Fruit fly (Drosophila melanogaster): ENCODE data around the gene CG5645.

The CG5645 gene

dm6 chr3L:12136630-12137029 lies at the start of gene CG5645, which contains the start of gene Atg12 (continued):
- TF ChIP-seq Trl (optimal IDR thresholded peaks at IDR 0.05) (no peak), Trl (GFP tag; optimal IDR thresholded peaks at IDR 0.05) (no peak), CG18599 (GFP tag; optimal IDR thresholded peaks at IDR 0.05) (peak; percentile 70), GATAe (GFP tag; conservative IDR thresholded peaks at IDR 0.05) (0 out of 2 replicates have a peak, but pooled peaks have one; percentile 28), MTF-1 (GFP tag; optimal IDR thresholded peaks at IDR 0.05; ENCODE audit: borderline replicate concordance) (no peak), Sox102F (GFP tag; optimal IDR thresholded peaks at IDR 0.05) (peak; percentile 63), Taf1 (GFP tag; IDR thresholded peaks at IDR 0.05) (peak; percentile 11; the same call in 1 of the 2 replicates), CG10209 (GFP tag; optimal IDR thresholded peaks at IDR 0.05) (no peak), Fer3 (tag; optimal IDR thresholded peaks at IDR 0.05) (peak; percentile 64), Mad (GFP tag; optimal IDR thresholded peaks at IDR 0.05) (no peak), CG18262 (tag; optimal IDR thresholded peaks at IDR 0.05) (peak; percentile 63), CG30403 (GFP tag; optimal IDR thresholded peaks at IDR 0.05) (peak; percentile 77), ase (GFP tag; IDR thresholded peaks at IDR 0.05) (peak; percentile 47; the same call in 2 of the 3 replicates), Camta (GFP tag; optimal IDR thresholded peaks at IDR 0.05) (no peak), tup (GFP tag; optimal IDR thresholded peaks at IDR 0.05) (no peak), bcd (GFP tag; optimal IDR thresholded peaks at IDR 0.05) (peak; percentile 39), luna (GFP tag; optimal IDR thresholded peaks at IDR 0.05) (no peak), gfzf (GFP tag; optimal IDR thresholded peaks at IDR 0.05) (peak; percentile 1), dm (GFP tag; optimal IDR thresholded peaks at IDR 0.05) (no peak), CG7963 (GFP tag; IDR thresholded peaks at IDR 0.05; ENCODE audit: partially characterized antibody) (0 out of 3 replicates have a peak, but pooled peaks have one; percentile 36)

dm6 chr3L:12185336-12185735 lies 48.8 kb upstream of the CG5645 start:
- TF ChIP-seq ro (GFP tag; IDR thresholded peaks at IDR 0.05) (no peak), pum (GFP tag; optimal IDR thresholded peaks at IDR 0.05) (no peak), vnd (GFP tag; IDR thresholded peaks at IDR 0.05; ENCODE audit: partially characterized antibody) (no peak), sima (GFP tag; optimal IDR thresholded peaks at IDR 0.05) (no peak), wor (GFP tag; IDR thresholded peaks at IDR 0.05) (no peak), CG42726 (GFP tag; IDR thresholded peaks at IDR 0.05; ENCODE audit: partially characterized antibody) (no peak), Hand (GFP tag; optimal IDR thresholded peaks at IDR 0.05) (no peak), CG11695 (GFP tag; IDR thresholded peaks at IDR 0.05) (no peak), HLH4C (GFP tag; IDR thresholded peaks at IDR 0.05; ENCODE audit: partially characterized antibody) (no peak), CG4424 (GFP tag; optimal IDR thresholded peaks at IDR 0.05) (no peak), tin (GFP tag; optimal IDR thresholded peaks at IDR 0.05) (no peak), CG10274 (GFP tag; optimal IDR thresholded peaks at IDR 0.05) (no peak), NfI (GFP tag; optimal IDR thresholded peaks at IDR 0.05) (no peak), Bdp1 (GFP tag; optimal IDR thresholded peaks at IDR 0.05) (no peak), Hr78 (GFP tag; optimal IDR thresholded peaks at IDR 0.05) (no peak)

DNA sequence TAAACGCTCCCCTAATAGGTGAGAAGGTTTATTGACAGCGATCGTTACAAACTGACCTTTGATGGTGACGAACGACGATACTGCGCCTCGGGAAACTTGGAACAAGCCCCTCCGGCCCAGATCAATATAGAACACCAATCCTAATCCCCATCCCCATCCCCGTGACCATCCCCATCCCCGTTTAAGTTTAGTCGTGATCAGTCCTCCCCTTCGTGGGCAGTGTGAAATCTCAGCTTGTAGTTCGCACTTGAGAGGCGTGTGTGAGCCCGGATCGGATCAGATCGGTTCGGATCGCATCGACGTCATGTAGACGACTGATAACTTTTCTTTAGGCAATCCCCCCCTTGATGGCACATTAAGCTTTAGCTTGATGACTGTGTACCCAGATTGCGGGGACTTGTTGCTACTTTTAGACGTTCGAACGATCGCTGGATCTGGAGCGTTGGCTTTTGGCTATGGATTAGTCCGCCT lies 48.1 kb upstream of the CG5645 start, which contains the start of gene Miox:
Miox (plus strand) TSS at position 421 of the 471 bp plus-strand sequence.
- no peak for TF ChIP-seq ken (GFP tag; IDR thresholded peaks at IDR 0.05)
- TF ChIP-seq CG11093 (GFP tag; IDR thresholded peaks at IDR 0.05), result no peak
- TF ChIP-seq crol (GFP tag; IDR thresholded peaks at IDR 0.05), result peak; percentile 16; the same call in 1 of the 2 replicates
- TF ChIP-seq rib (GFP tag; IDR thresholded peaks at IDR 0.05), result no peak
- TF ChIP-seq abd-A (tag; optimal IDR thresholded peaks at IDR 0.05), result no peak
- TF ChIP-seq CG12391 (tag; optimal IDR thresholded peaks at IDR 0.05), result no peak
- no peak for TF ChIP-seq gcm2 (GFP tag; optimal IDR thresholded peaks at IDR 0.05)
- no peak for TF ChIP-seq CG12942 (GFP tag; optimal IDR thresholded peaks at IDR 0.05)
- TF ChIP-seq Meics (GFP tag; optimal IDR thresholded peaks at IDR 0.05), result no peak
- TF ChIP-seq Lhr (GFP tag; optimal IDR thresholded peaks at IDR 0.05), result no peak
- no peak for TF ChIP-seq CG15479 (GFP tag; optimal IDR thresholded peaks at IDR 0.05)
- TF ChIP-seq exex (tag; optimal IDR thresholded peaks at IDR 0.05), result no peak
- no peak for TF ChIP-seq gcm (GFP tag; optimal IDR thresholded peaks at IDR 0.05)
- TF ChIP-seq CG10543 (GFP tag; optimal IDR thresholded peaks at IDR 0.05), result peak; percentile 1
- TF ChIP-seq CG8281 (tag; optimal IDR thresholded peaks at IDR 0.05), result no peak
